Worm (Caenorhabditis elegans): Measurements from ENCODE around the gene ZK622.4.

The ZK622.4 gene

DNA sequence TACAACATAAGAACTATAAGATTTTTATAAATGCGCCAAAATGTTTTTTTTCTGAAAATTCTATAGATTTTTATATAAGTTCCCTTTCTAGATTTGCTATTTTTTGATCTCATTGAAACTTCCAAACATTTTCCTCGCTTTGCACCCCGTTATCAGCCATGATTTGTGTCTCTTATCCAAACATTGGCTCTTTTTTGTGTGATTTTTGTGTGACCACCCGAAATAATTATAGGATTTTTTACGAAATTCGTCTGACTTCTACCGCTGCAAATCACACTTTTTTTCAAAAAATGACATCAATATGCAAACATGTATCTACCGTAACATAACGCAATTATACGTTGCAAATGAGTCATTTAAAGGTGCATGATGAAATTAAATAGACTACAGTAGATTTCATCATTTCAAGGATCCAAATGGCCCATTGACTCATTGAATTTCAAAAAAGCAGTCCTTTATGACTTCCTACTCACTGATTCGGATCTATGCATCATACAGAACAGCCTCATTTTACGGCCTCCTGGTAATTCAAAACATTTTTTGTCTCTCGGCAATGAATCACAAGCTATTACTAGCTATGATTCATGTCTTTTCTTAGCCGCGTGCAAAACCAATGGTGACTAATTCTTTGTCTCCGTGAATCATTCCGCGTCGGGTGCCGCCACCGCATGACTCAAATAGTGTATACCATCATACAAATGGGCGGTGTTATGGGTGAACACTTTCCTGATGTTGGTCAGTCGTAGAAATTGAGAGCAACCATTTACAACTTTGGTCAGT is 40.0 kb downstream of the ZK622.4 start (continued):
- TF ChIP-seq pha-4 (GFP tag; IDR thresholded peaks at IDR 0.05) (no peak), pha-4 (tag; optimal IDR thresholded peaks at IDR 0.05) (peak; percentile 5), F44E2.7 (GFP tag; IDR thresholded peaks at IDR 0.05) (no peak), mep-1 (tag; optimal IDR thresholded peaks at IDR 0.05) (no peak), zip-11 (GFP tag; IDR thresholded peaks at IDR 0.05) (no peak), cey-2 (tag; optimal IDR thresholded peaks at IDR 0.05; ENCODE audit: borderline replicate concordance, insufficient read depth) (no peak), daf-8 (GFP tag; IDR thresholded peaks at IDR 0.05) (no peak), nhr-102 (tag; optimal IDR thresholded peaks at IDR 0.05) (no peak), madf-9 (GFP tag; conservative IDR thresholded peaks at IDR 0.05) (no peak), aha-1 (tag) (no peak), fkh-10 (GFP tag; optimal IDR thresholded peaks at IDR 0.05) (no peak), ztf-7 (tag; optimal IDR thresholded peaks at IDR 0.05) (no peak), mdl-1 (tag; optimal IDR thresholded peaks at IDR 0.05) (peak; percentile 35 to 37), egl-43 (GFP tag; IDR thresholded peaks at IDR 0.05) (no peak), dmd-8 (GFP tag; IDR thresholded peaks at IDR 0.05) (no peak), ceh-32 (tag; optimal IDR thresholded peaks at IDR 0.05; ENCODE audit: poor library complexity) (no peak), tag-97 (GFP tag; IDR thresholded peaks at IDR 0.05) (no peak), lir-3 (tag; optimal IDR thresholded peaks at IDR 0.05) (no peak), ZK546.5 (tag; optimal IDR thresholded peaks at IDR 0.05) (no peak), hif-1 (tag; optimal IDR thresholded peaks at IDR 0.05) (peak in 1 of 2 experiments; percentile 9), unc-62 (GFP tag; optimal IDR thresholded peaks at IDR 0.05 in 1 of 2) (peak in 1 of 2 experiments; percentile 96), unc-62 (tag; optimal IDR thresholded peaks at IDR 0.05) (no peak), dmd-6 (GFP tag; IDR thresholded peaks at IDR 0.05) (peak; percentile 64)

DNA sequence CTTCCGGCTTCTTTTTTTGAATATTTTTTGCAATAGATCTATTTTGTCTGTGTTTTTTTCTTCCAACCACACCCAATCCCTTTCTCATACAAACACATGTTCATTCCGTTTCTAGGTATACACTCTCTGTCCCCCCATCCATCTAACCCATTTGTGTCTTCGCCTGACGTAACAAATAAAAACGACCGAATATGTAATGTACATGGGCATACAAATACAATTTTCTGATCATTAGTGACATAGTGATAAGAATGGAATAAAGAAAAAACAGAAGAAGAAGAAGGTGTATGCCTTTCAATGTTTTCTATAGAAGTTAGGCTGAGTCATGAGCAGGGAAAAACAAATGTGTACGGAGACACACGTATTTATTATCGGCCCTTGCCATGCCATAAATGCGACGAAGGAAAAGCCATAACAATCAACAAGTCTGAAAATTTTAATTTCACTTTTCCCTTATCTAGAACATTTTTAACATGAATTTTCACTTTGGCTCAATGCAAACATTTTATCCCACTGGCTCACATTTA is 41.3 kb downstream of the ZK622.4 start:
- TF ChIP-seq lim-7 (GFP tag; IDR thresholded peaks at IDR 0.05) (no peak), aha-1 (tag) (peak; percentile 44), mxl-2 (GFP tag; conservative IDR thresholded peaks at IDR 0.05) (no peak), pqm-1 (tag; optimal IDR thresholded peaks at IDR 0.05) (peak; percentile 30), hmg-1.1 (GFP tag; IDR thresholded peaks at IDR 0.05) (no peak), hlh-11 (tag; optimal IDR thresholded peaks at IDR 0.05) (peak; percentile 21), skn-1 (tag; optimal IDR thresholded peaks at IDR 0.05) (no peak), rbr-2 (tag; optimal IDR thresholded peaks at IDR 0.05) (peak; percentile 31), T20F7.1 (GFP tag; optimal IDR thresholded peaks at IDR 0.05) (peak; percentile 27), lin-13 (GFP tag; optimal IDR thresholded peaks at IDR 0.05) (no peak), ceh-44 (GFP tag; IDR thresholded peaks at IDR 0.05) (no peak), cey-2 (tag; optimal IDR thresholded peaks at IDR 0.05; ENCODE audit: borderline replicate concordance, insufficient read depth) (peak; percentile 6), lsy-2 (tag; optimal IDR thresholded peaks at IDR 0.05) (peak in 1 of 2 experiments; percentile 34), dmd-9 (GFP tag; IDR thresholded peaks at IDR 0.05) (no peak), egl-27 (tag; optimal IDR thresholded peaks at IDR 0.05) (no peak), nhr-28 (tag; optimal IDR thresholded peaks at IDR 0.05) (peak; percentile 11), dve-1 (tag; optimal IDR thresholded peaks at IDR 0.05; ENCODE audit: insufficient read depth) (peak; percentile 32), ceh-32 (tag; optimal IDR thresholded peaks at IDR 0.05; ENCODE audit: poor library complexity) (no peak), daf-16 (GFP tag; optimal IDR thresholded peaks at IDR 0.05) (no peak), daf-16 (tag; optimal IDR thresholded peaks at IDR 0.05) (peak; percentile 78), zfp-2 (tag; optimal IDR thresholded peaks at IDR 0.05) (no peak)

Measured in whole organism, L4 larva.